Fruit fly (Drosophila melanogaster) whole organism, embryonic: ENCODE results near the gene CG5541.

Source experiments
- Ada2b ChIP-seq: fragments of 200-800 bp; sonication (Bioruptor generic); IDR thresholded peaks from 2 replicates; pipeline ENCODE4 v1.3.6; 2022; ENCODE audit warnings: missing biosample characterization, missing genetic modification characterization
- Blimp-1 ChIP-seq: fragments of 200-800 bp; sonication (Bioruptor generic); optimal IDR thresholded peaks from 3 replicates; lab custom pipeline; 2018; ENCODE audit warnings: missing biosample characterization, missing genetic modification characterization, mild to moderate bottlenecking, moderate library complexity, missing genetic modification reagents
- CG11093 ChIP-seq: fragments of 200-800 bp; sonication (Bioruptor generic); IDR thresholded peaks from 3 replicates; pipeline ENCODE4 v1.3.6; 2022; ENCODE audit warnings: missing biosample characterization, missing genetic modification characterization
- CG1233 ChIP-seq: fragments of 200-800 bp; sonication (Bioruptor generic); optimal IDR thresholded peaks from 4 replicates; lab custom pipeline; 2018; ENCODE audit warnings: missing biosample characterization, mild to moderate bottlenecking, missing genetic modification characterization
- CG12391 ChIP-seq: fragments of 200-800 bp; sonication (Bioruptor generic); optimal IDR thresholded peaks from 3 replicates; lab custom pipeline; 2018; ENCODE audit warnings: missing biosample characterization, mild to moderate bottlenecking, missing genetic modification characterization, moderate library complexity
- CG12942 ChIP-seq: fragments of 200-800 bp; sonication (Bioruptor generic); optimal IDR thresholded peaks from 3 replicates; lab custom pipeline; 2016; ENCODE audit warnings: missing biosample characterization, missing genetic modification characterization
- CG13296 ChIP-seq: fragments of 200-800 bp; sonication (Bioruptor generic); optimal IDR thresholded peaks from 3 replicates; lab custom pipeline; 2018; ENCODE audit warnings: missing biosample characterization, mild to moderate bottlenecking, missing genetic modification characterization
- CG1602 ChIP-seq: fragments of 200-800 bp; sonication (Bioruptor generic); optimal IDR thresholded peaks from 3 replicates; lab custom pipeline; 2016; ENCODE audit warnings: missing biosample characterization, missing genetic modification characterization
- CG17359 ChIP-seq: fragments of 200-800 bp; sonication (Bioruptor generic); optimal IDR thresholded peaks from 3 replicates; lab custom pipeline; 2018; ENCODE audit warnings: missing biosample characterization, mild to moderate bottlenecking, missing genetic modification characterization, moderate library complexity
- CG17385 ChIP-seq: fragments of 200-800 bp; sonication (Bioruptor generic); optimal IDR thresholded peaks from 3 replicates; lab custom pipeline; 2018; ENCODE audit warnings: missing biosample characterization, mild to moderate bottlenecking, missing genetic modification characterization
- CG2199 ChIP-seq: fragments of 200-800 bp; sonication (Bioruptor generic); IDR thresholded peaks from 3 replicates; pipeline ENCODE4 v1.3.6; 2022; ENCODE audit warnings: missing biosample characterization, missing genetic modification characterization
- CG6654 ChIP-seq: fragments of 200-800 bp; sonication (Bioruptor generic); optimal IDR thresholded peaks from 2 replicates; lab custom pipeline; 2017; ENCODE audit warnings: missing biosample characterization, mild to moderate bottlenecking, missing genetic modification characterization
- CG7357 ChIP-seq: fragments of 200-800 bp; sonication (Bioruptor generic); IDR thresholded peaks from 3 replicates; pipeline ENCODE4 v1.3.6; 2022; ENCODE audit warnings: missing biosample characterization, missing genetic modification characterization
- CG7839 ChIP-seq: fragments of 200-800 bp; sonication (Bioruptor generic); optimal IDR thresholded peaks from 3 replicates; lab custom pipeline; 2018; ENCODE audit warnings: missing biosample characterization, mild to moderate bottlenecking, missing genetic modification characterization, moderate library complexity
- CkIIα-i1 ChIP-seq: fragments of 200-800 bp; sonication (Bioruptor generic); IDR thresholded peaks from 2 replicates; pipeline ENCODE4 v1.3.6; 2022; ENCODE audit warnings: missing biosample characterization, missing genetic modification characterization
- Doc3 ChIP-seq: fragments of 200-800 bp; sonication (Bioruptor generic); IDR thresholded peaks from 3 replicates; pipeline ENCODE4 v1.3.6; 2022; ENCODE audit warnings: missing biosample characterization, missing genetic modification characterization; ENCODE audit not compliant: partially characterized antibody
- H15 ChIP-seq: fragments of 200-800 bp; sonication (Bioruptor generic); IDR thresholded peaks from 3 replicates; pipeline ENCODE4 v1.3.6; 2022; ENCODE audit warnings: missing biosample characterization, missing genetic modification characterization
- HLH54F ChIP-seq: fragments of 200-800 bp; sonication (Bioruptor generic); optimal IDR thresholded peaks from 3 replicates; lab custom pipeline; 2016; ENCODE audit warnings: missing biosample characterization, missing genetic modification characterization
- HLHmδ ChIP-seq: fragments of 200-800 bp; sonication (Bioruptor generic); optimal IDR thresholded peaks from 2 replicates; lab custom pipeline; 2018; ENCODE audit warnings: missing biosample characterization, mild to moderate bottlenecking, missing genetic modification characterization, moderate library complexity
- Jarid2 ChIP-seq: fragments of 200-800 bp; sonication (Bioruptor generic); optimal IDR thresholded peaks from 3 replicates; lab custom pipeline; 2017; ENCODE audit warnings: mild to moderate bottlenecking, missing biosample characterization, missing genetic modification reagents, missing genetic modification characterization
- Med ChIP-seq: fragments of 200-800 bp; sonication (Bioruptor generic); peaks from one replicate; lab custom pipeline; 2016; ENCODE audit warnings: missing biosample characterization, missing genetic modification characterization, mild to moderate bottlenecking, inconsistent platforms, moderate library complexity
- Sox102F ChIP-seq: fragments of 200-800 bp; sonication (Bioruptor generic); optimal IDR thresholded peaks from 2 replicates; lab custom pipeline; 2018; ENCODE audit warnings: missing biosample characterization, mild to moderate bottlenecking, missing genetic modification characterization, moderate library complexity
- Taf1 ChIP-seq: fragments of 200-800 bp; sonication (Bioruptor generic); IDR thresholded peaks from 2 replicates; pipeline ENCODE4 v1.3.6; 2022; ENCODE audit warnings: missing biosample characterization, missing genetic modification characterization
- Xrp1 ChIP-seq: fragments of 200-800 bp; sonication (Bioruptor generic); IDR thresholded peaks from 2 replicates; pipeline ENCODE4 v1.3.6; 2022; ENCODE audit warnings: missing biosample characterization, missing genetic modification characterization
- bab2 ChIP-seq: fragments of 200-800 bp; sonication (Bioruptor generic); optimal IDR thresholded peaks from 2 replicates; lab custom pipeline; 2016; ENCODE audit warnings: missing biosample characterization, missing genetic modification characterization
- bbx ChIP-seq: fragments of 200-800 bp; sonication (Bioruptor generic); IDR thresholded peaks from 2 replicates; pipeline ENCODE4 v1.3.6; 2022; ENCODE audit warnings: missing biosample characterization, missing genetic modification characterization; ENCODE audit not compliant: partially characterized antibody
- chif ChIP-seq, 2 experiments: fragments of 200-800 bp; sonication (Bioruptor generic); optimal IDR thresholded peaks; 3 replicates each; lab custom pipeline; 2016; ENCODE audit warnings: missing biosample characterization in 2 of 2, missing genetic modification characterization in 2 of 2
- ci ChIP-seq: fragments of 200-800 bp; sonication (Bioruptor generic); IDR thresholded peaks from 3 replicates; pipeline ENCODE4 v1.3.6; 2022; ENCODE audit warnings: missing biosample characterization, missing genetic modification characterization
- da ChIP-seq: fragments of 200-800 bp; sonication (Bioruptor generic); optimal IDR thresholded peaks from 2 replicates; lab custom pipeline; 2016; ENCODE audit warnings: missing biosample characterization, missing genetic modification characterization
- dan ChIP-seq: fragments of 200-800 bp; sonication (Bioruptor generic); IDR thresholded peaks from 2 replicates; pipeline ENCODE4 v1.3.6; 2022; ENCODE audit warnings: missing biosample characterization, missing genetic modification characterization
- dmrt99B ChIP-seq: fragments of 200-800 bp; sonication (Bioruptor generic); optimal IDR thresholded peaks from 2 replicates; lab custom pipeline; 2018; ENCODE audit warnings: missing biosample characterization, mild to moderate bottlenecking, missing genetic modification characterization, moderate library complexity
- lbe ChIP-seq: fragments of 200-800 bp; sonication (Bioruptor generic); optimal IDR thresholded peaks from 2 replicates; lab custom pipeline; 2016; ENCODE audit warnings: missing biosample characterization, mild to moderate bottlenecking, missing genetic modification characterization
- nau ChIP-seq: fragments of 200-800 bp; sonication (Bioruptor generic); optimal IDR thresholded peaks from 3 replicates; lab custom pipeline; 2017; ENCODE audit warnings: missing biosample characterization, mild to moderate bottlenecking, missing genetic modification characterization, missing genetic modification reagents
- nmo ChIP-seq: fragments of 200-800 bp; sonication (Bioruptor generic); optimal IDR thresholded peaks from 2 replicates; lab custom pipeline; 2018; ENCODE audit warnings: missing biosample characterization, mild to moderate bottlenecking, missing genetic modification characterization, moderate library complexity
- p53 ChIP-seq: fragments of 200-800 bp; sonication (Bioruptor generic); optimal IDR thresholded peaks from 2 replicates; lab custom pipeline; 2016; ENCODE audit warnings: missing biosample characterization, missing genetic modification characterization
- pan ChIP-seq, 4 experiments: fragments of >200 bp in 3 of 4; fragments of 200-800 bp in 1 of 4; sonication (Bioruptor generic) in 1 of 4; optimal IDR thresholded peaks in 3 of 4; IDR thresholded peaks in 1 of 4; 2 replicates each; pipeline versions ENCODE4 v1.3.6 to Lab custom; 2017 to 2022; ENCODE audit warnings: missing biosample characterization in 2 of 4, missing genetic modification characterization in 2 of 4, mixed read lengths in 1 of 4
- pb ChIP-seq: fragments of 200-800 bp; sonication (Bioruptor generic); optimal IDR thresholded peaks from 3 replicates; lab custom pipeline; 2016; ENCODE audit warnings: missing biosample characterization, missing genetic modification characterization
- phol ChIP-seq: fragments of 200-800 bp; sonication (Bioruptor generic); optimal IDR thresholded peaks from 3 replicates; lab custom pipeline; 2018; ENCODE audit warnings: missing biosample characterization, mild to moderate bottlenecking, missing genetic modification characterization, moderate library complexity
- sd ChIP-seq: fragments of 200-800 bp; sonication (Bioruptor generic); optimal IDR thresholded peaks from 3 replicates; lab custom pipeline; 2018; ENCODE audit warnings: missing biosample characterization, mild to moderate bottlenecking, missing genetic modification characterization, moderate library complexity
- twi ChIP-seq: fragments of 200-800 bp; optimal IDR thresholded peaks from 2 replicates; lab custom pipeline; 2019; ENCODE audit warnings: missing biosample characterization, mild to moderate bottlenecking, missing genetic modification characterization, moderate library complexity
- wor ChIP-seq: fragments of 200-800 bp; sonication (Bioruptor generic); IDR thresholded peaks from 2 replicates; pipeline ENCODE4 v1.3.6; 2022; ENCODE audit warnings: missing biosample characterization, missing genetic modification characterization

The CG5541 gene

DNA sequence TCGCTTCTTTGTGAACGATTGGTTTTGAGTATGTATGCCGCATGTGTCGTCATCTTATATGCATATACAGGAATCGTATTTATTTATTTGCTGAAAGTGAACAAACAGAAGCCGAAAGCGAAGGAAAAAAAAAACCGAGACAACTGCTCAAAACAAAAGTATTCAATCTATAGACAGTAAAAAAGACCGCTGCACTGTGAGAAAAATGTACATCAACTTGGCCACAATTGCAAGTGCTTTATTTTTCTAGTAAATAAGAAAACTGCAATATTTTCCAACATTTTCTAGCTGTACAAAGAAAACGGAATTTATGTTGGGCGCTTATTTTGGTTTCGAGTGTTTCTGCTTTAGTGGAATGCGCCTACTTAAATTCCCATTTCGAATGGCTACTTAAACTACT lies 17.0 kb upstream of the CG5541 start (continued):
- TF ChIP-seq lbe (GFP tag; lab: Kevin White, UChicago) = peak; percentile 17
- TF ChIP-seq CG17359 (tag; lab: Kevin White, UChicago) = peak; percentile 11
- TF ChIP-seq Ada2b (GFP tag; lab: Robert Waterston, UW) = peak; percentile 16; the same call in 1 of the 2 replicates
- no peak for TF ChIP-seq p53 (GFP tag; lab: Kevin White, UChicago)
- TF ChIP-seq Xrp1 = peak; percentile 42
- TF ChIP-seq Taf1 (GFP tag; lab: Robert Waterston, UW) = no peak
- peak; percentile 35 for TF ChIP-seq dmrt99B (tag; lab: Kevin White, UChicago)
- TF ChIP-seq bbx (GFP tag; lab: Robert Waterston, UW) = no peak
- peak; percentile 24 for TF ChIP-seq nmo (GFP tag; lab: Kevin White, UChicago)
- TF ChIP-seq Doc3 (GFP tag; lab: Robert Waterston, UW) = no peak
- no peak for TF ChIP-seq nau (GFP tag; lab: Kevin White, UChicago)
- TF ChIP-seq sd (tag; lab: Kevin White, UChicago) = peak; percentile 42
- 0 out of 2 replicates have a peak, but pooled peaks have one; percentile 15 for TF ChIP-seq wor (GFP tag; lab: Robert Waterston, UW)
- TF ChIP-seq Blimp-1 (GFP tag; lab: Kevin White, UChicago) = peak; percentile 23
- TF ChIP-seq dan (GFP tag; lab: Robert Waterston, UW) = no peak
- TF ChIP-seq H15 (GFP tag; lab: Robert Waterston, UW) = 0 out of 3 replicates have a peak, but pooled peaks have one; percentile 26
- no peak for TF ChIP-seq CG11093 (GFP tag; lab: Robert Waterston, UW)
- peak in 1 of 2 experiments; percentile 34 for TF ChIP-seq chif (GFP tag; optimal IDR thresholded peaks at IDR 0.05; lab: Kevin White, UChicago)
- no peak for TF ChIP-seq CG6654 (GFP tag; lab: Kevin White, UChicago)
- TF ChIP-seq CG17385 (GFP tag; lab: Kevin White, UChicago) = no peak
- no peak for TF ChIP-seq Jarid2 (GFP tag; lab: Kevin White, UChicago)
- no peak for TF ChIP-seq CG1602
- peak; percentile 22 for TF ChIP-seq CG7839 (tag; lab: Kevin White, UChicago)
- TF ChIP-seq CkIIα-i1 (GFP tag; lab: Robert Waterston, UW) = no peak
- 0 out of 3 replicates have a peak, but pooled peaks have one; percentile 59 for TF ChIP-seq ci (GFP tag; lab: Robert Waterston, UW)
- no peak for TF ChIP-seq CG1233 (GFP tag; lab: Kevin White, UChicago)
- TF ChIP-seq Sox102F (GFP tag; lab: Kevin White, UChicago) = peak; percentile 45
- TF ChIP-seq da = no peak
- TF ChIP-seq bab2 (GFP tag; lab: Kevin White, UChicago) = peak; percentile 38
- no peak for TF ChIP-seq CG7357 (GFP tag; lab: Robert Waterston, UW)
- TF ChIP-seq pan (optimal IDR thresholded peaks at IDR 0.05; lab: Kevin White, UChicago) = no peak
- TF ChIP-seq pan (GFP tag; optimal IDR thresholded peaks at IDR 0.05 in 1 of 2, IDR thresholded peaks at IDR 0.05 in 1 of 2) = peak in 1 of 2 experiments; percentile 36
- peak; percentile 28 for TF ChIP-seq phol (tag; lab: Kevin White, UChicago)

- TF ChIP-seq HLHmδ (GFP tag; lab: Kevin White, UChicago) (no peak), CG13296 (GFP tag; lab: Kevin White, UChicago) (no peak), CG2199 (GFP tag; lab: Robert Waterston, UW) (0 out of 3 replicates have a peak, but pooled peaks have one; percentile 26), CG12391 (tag; lab: Kevin White, UChicago) (no peak), twi (peak; percentile 91), Med (GFP tag; lab: Kevin White, UChicago) (peak; percentile 6), pb (GFP tag; lab: Kevin White, UChicago) (no peak), CG12942 (GFP tag; lab: Kevin White, UChicago) (no peak), HLH54F (GFP tag; lab: Kevin White, UChicago) (no peak)
These were observed 15.8 kb upstream of the CG5541 start for dm6 chrX:15028152-15028551.
